Worm (Caenorhabditis elegans) whole organism, L1 larva: ENCODE data around the gene ZK1248.19.

Experiments
- ceh-63 ChIP-seq: fragments of 200-800 bp; sonication (Bioruptor generic); optimal IDR thresholded peaks from 2 replicates; lab custom pipeline; 2018; ENCODE audit warnings: mild to moderate bottlenecking, missing genetic modification characterization, missing compliant biosample characterization
- ceh-88 ChIP-seq: fragments of 200-800 bp; sonication (Bioruptor generic); IDR thresholded peaks from 2 replicates; pipeline ENCODE4 v1.3.6; 2022; ENCODE audit warnings: missing genetic modification characterization, missing compliant biosample characterization
- ceh-90 ChIP-seq: sonication (generic microtip); optimal IDR thresholded peaks from 2 replicates; lab custom pipeline; 2016; ENCODE audit warnings: missing genetic modification characterization, missing compliant biosample characterization
- dpl-1 ChIP-seq, 3 experiments: fragments of 150-350 bp in 2 of 3; sonication (generic microtip) in 1 of 3; optimal IDR thresholded peaks; 2 replicates each; lab custom pipeline; 2014 to 2017; ENCODE audit warnings: missing biosample characterization in 3 of 3, missing genetic modification characterization in 3 of 3, missing genetic modification reagents in 3 of 3
- dsc-1 ChIP-seq: sonication (generic microtip); optimal IDR thresholded peaks from 2 replicates; lab custom pipeline; 2016; ENCODE audit warnings: mild to moderate bottlenecking, missing genetic modification characterization, missing compliant biosample characterization
- efl-1 ChIP-seq, 4 experiments: fragments of 150-350 bp; optimal IDR thresholded peaks in 3 of 4; peaks in 1 of 4; 1 replicate in 1 of 4; 2 replicates in 3 of 4; lab custom pipeline; 2014; ENCODE audit warnings: missing biosample characterization in 2 of 4, missing genetic modification characterization in 2 of 4, missing genetic modification reagents in 2 of 4
- elt-2 ChIP-seq: sonication (generic microtip); optimal IDR thresholded peaks from 2 replicates; lab custom pipeline; 2016; ENCODE audit warnings: missing genetic modification characterization, mild to moderate bottlenecking, inconsistent platforms, missing compliant biosample characterization, missing genetic modification reagents
- fkh-4 ChIP-seq: sonication (generic microtip); optimal IDR thresholded peaks from 2 replicates; lab custom pipeline; 2016; ENCODE audit warnings: missing compliant biosample characterization, missing genetic modification characterization, borderline replicate concordance
- hpl-2 ChIP-seq: fragments of 150-350 bp; optimal IDR thresholded peaks from 2 replicates; lab custom pipeline; 2014; ENCODE audit warnings: missing biosample characterization, missing genetic modification reagents, missing genetic modification characterization
- isw-1 ChIP-seq: fragments of 200-800 bp; sonication (Bioruptor generic); IDR thresholded peaks from 2 replicates; pipeline ENCODE4 v1.3.6; 2022; ENCODE audit warnings: missing genetic modification characterization, missing compliant biosample characterization
- lin-13 ChIP-seq: fragments of 150-350 bp; optimal IDR thresholded peaks from 2 replicates; lab custom pipeline; 2014; ENCODE audit warnings: missing biosample characterization, missing genetic modification reagents, missing genetic modification characterization
- lin-14 ChIP-seq: fragments of 200-800 bp; sonication (Bioruptor generic); optimal IDR thresholded peaks from 2 replicates; lab custom pipeline; 2018; ENCODE audit warnings: mild to moderate bottlenecking, missing genetic modification characterization, moderate library complexity, missing compliant biosample characterization
- lin-15B ChIP-seq: fragments of 150-350 bp; sonication (generic microtip); optimal IDR thresholded peaks from 3 replicates; lab custom pipeline; 2014; ENCODE audit warnings: missing biosample characterization, missing genetic modification characterization
- lir-3 ChIP-seq: sonication (generic microtip); optimal IDR thresholded peaks from 2 replicates; lab custom pipeline; 2016; ENCODE audit warnings: mild to moderate bottlenecking, missing genetic modification characterization, moderate library complexity, missing compliant biosample characterization; ENCODE audit not compliant: poor library complexity
- lsy-2 ChIP-seq, 2 experiments: fragments of 150-350 bp; optimal IDR thresholded peaks; 2 replicates each; lab custom pipeline; 2014; ENCODE audit warnings: missing biosample characterization in 2 of 2, missing genetic modification characterization in 2 of 2
- mdl-1 ChIP-seq, 2 experiments: fragments of 150-350 bp; optimal IDR thresholded peaks; 2 replicates each; lab custom pipeline; 2014 to 2017; ENCODE audit warnings: missing biosample characterization in 2 of 2, missing genetic modification characterization in 2 of 2, inconsistent platforms in 1 of 2
- nhr-11 ChIP-seq: fragments of 150-350 bp; optimal IDR thresholded peaks from 2 replicates; lab custom pipeline; 2014; ENCODE audit warnings: missing biosample characterization, missing genetic modification characterization
- nhr-19 ChIP-seq: fragments of 200-800 bp; sonication (Bioruptor generic); conservative IDR thresholded peaks from 2 replicates; pipeline ENCODE4 v1.3.6; 2022; ENCODE audit warnings: missing genetic modification characterization, missing compliant biosample characterization
- nhr-20 ChIP-seq: sonication (generic microtip); optimal IDR thresholded peaks from 2 replicates; lab custom pipeline; 2016; ENCODE audit warnings: mild to moderate bottlenecking, missing genetic modification characterization, missing compliant biosample characterization
- nhr-28 ChIP-seq: fragments of 150-350 bp; optimal IDR thresholded peaks from 2 replicates; lab custom pipeline; 2014; ENCODE audit warnings: missing biosample characterization, missing genetic modification characterization
- nhr-47 ChIP-seq: sonication (generic microtip); optimal IDR thresholded peaks from 2 replicates; lab custom pipeline; 2016; ENCODE audit warnings: mild to moderate bottlenecking, missing genetic modification characterization, moderate library complexity, missing compliant biosample characterization
- nhr-85 ChIP-seq: sonication (generic microtip); peaks from one replicate; lab custom pipeline; 2016; ENCODE audit warnings: missing genetic modification characterization, inconsistent platforms, missing compliant biosample characterization
- nhr-90 ChIP-seq: sonication (generic microtip); optimal IDR thresholded peaks from 2 replicates; lab custom pipeline; 2016; ENCODE audit warnings: mild to moderate bottlenecking, missing genetic modification characterization, missing compliant biosample characterization; ENCODE audit not compliant: poor library complexity
- pqm-1 ChIP-seq: sonication (generic microtip); optimal IDR thresholded peaks from 3 replicates; lab custom pipeline; 2017; ENCODE audit warnings: missing biosample characterization, missing genetic modification characterization
- sptf-1 ChIP-seq: fragments of 150-350 bp; optimal IDR thresholded peaks from 2 replicates; lab custom pipeline; 2014; ENCODE audit warnings: missing biosample characterization, missing genetic modification characterization
- sup-37 ChIP-seq: fragments of 200-800 bp; sonication (Bioruptor generic); optimal IDR thresholded peaks from 2 replicates; lab custom pipeline; 2018; ENCODE audit warnings: mild to moderate bottlenecking, missing genetic modification characterization, missing compliant biosample characterization
- unc-62 ChIP-seq: fragments of 150-350 bp; optimal IDR thresholded peaks from 2 replicates; lab custom pipeline; 2014; ENCODE audit warnings: missing biosample characterization, missing genetic modification reagents, missing genetic modification characterization
- unc-86 ChIP-seq: sonication (generic microtip); optimal IDR thresholded peaks from 2 replicates; lab custom pipeline; 2016; ENCODE audit warnings: missing genetic modification characterization, missing compliant biosample characterization
- unc-98 ChIP-seq: fragments of 200-800 bp; sonication (Bioruptor generic); IDR thresholded peaks from 2 replicates; pipeline ENCODE4 v1.3.6; 2022; ENCODE audit warnings: missing genetic modification characterization, missing compliant biosample characterization
- xbp-1 ChIP-seq: sonication (generic microtip); optimal IDR thresholded peaks from 2 replicates; lab custom pipeline; 2016; ENCODE audit warnings: missing genetic modification characterization, missing compliant biosample characterization
- zip-4 ChIP-seq: fragments of 200-800 bp; sonication (Bioruptor generic); optimal IDR thresholded peaks from 2 replicates; lab custom pipeline; 2018; ENCODE audit warnings: mild to moderate bottlenecking, missing genetic modification characterization, moderate library complexity, missing compliant biosample characterization
- ztf-4 ChIP-seq: fragments of 150-350 bp; optimal IDR thresholded peaks from 2 replicates; lab custom pipeline; 2014; ENCODE audit warnings: missing biosample characterization, missing genetic modification characterization

ZK1248.19 gene

ce11 chrII:5873564-5874070 lies 34.4 kb upstream of the ZK1248.19 start, which contains the start of gene tex-2 (continued):
- TF ChIP-seq nhr-47 (tag; lab: Kevin White, UChicago) (peak; percentile 54), fkh-4 (tag; lab: Kevin White, UChicago) (no peak), nhr-20 (peak; percentile 41)

ce11 chrII:5872414-5872813 lies 33.2 kb upstream of the ZK1248.19 start:
- TF ChIP-seq nhr-28 (tag; lab: Kevin White, UChicago) (no peak), pqm-1 (no peak), elt-2 (tag; lab: Kevin White, UChicago) (peak; percentile 51)

ce11 chrII:5871508-5871907 lies 32.3 kb upstream of the ZK1248.19 start:
- TF ChIP-seq ztf-4 (tag; lab: Kevin White, UChicago) (no peak), ceh-90 (tag; lab: Kevin White, UChicago) (no peak), hpl-2 (GFP tag; lab: Kevin White, UChicago) (no peak), dpl-1 (GFP tag; optimal IDR thresholded peaks at IDR 0.05; lab: Kevin White, UChicago) (no peak), unc-62 (GFP tag; lab: Kevin White, UChicago) (no peak), sptf-1 (tag; lab: Kevin White, UChicago) (no peak), ceh-88 (GFP tag; lab: Robert Waterston, UW) (no peak), nhr-19 (GFP tag; lab: Robert Waterston, UW) (no peak), nhr-85 (tag; lab: Kevin White, UChicago) (peak; percentile 39), lin-13 (GFP tag; lab: Kevin White, UChicago) (no peak), isw-1 (GFP tag; lab: Robert Waterston, UW) (no peak), nhr-11 (tag; lab: Kevin White, UChicago) (no peak), lir-3 (tag; lab: Kevin White, UChicago) (no peak), xbp-1 (tag; lab: Kevin White, UChicago) (no peak), lin-15B (tag; lab: Kevin White, UChicago) (no peak), fkh-4 (tag; lab: Kevin White, UChicago) (no peak), zip-4 (GFP tag; lab: Kevin White, UChicago) (no peak), lsy-2 (tag; optimal IDR thresholded peaks at IDR 0.05; lab: Kevin White, UChicago) (peak in 1 of 2 experiments; percentile 15), unc-86 (no peak), elt-2 (tag; lab: Kevin White, UChicago) (no peak), nhr-90 (no peak), mdl-1 (tag; optimal IDR thresholded peaks at IDR 0.05; lab: Kevin White, UChicago) (no peak), ceh-63 (GFP tag; lab: Kevin White, UChicago) (no peak), lin-14 (GFP tag; lab: Kevin White, UChicago) (peak; percentile 48), unc-98 (GFP tag; lab: Robert Waterston, UW) (no peak), dsc-1 (tag; lab: Kevin White, UChicago) (peak; percentile 48), sup-37 (GFP tag; lab: Kevin White, UChicago) (no peak)

- TF ChIP-seq efl-1 (optimal IDR thresholded peaks at IDR 0.05; lab: Kevin White, UChicago) (no peak), efl-1 (GFP tag; optimal IDR thresholded peaks at IDR 0.05 in 1 of 2; lab: Kevin White, UChicago) (peak in 1 of 2 experiments; percentile 40), lin-14 (GFP tag; lab: Kevin White, UChicago) (no peak), dpl-1 (GFP tag; optimal IDR thresholded peaks at IDR 0.05; lab: Kevin White, UChicago) (peak in 1 of 3 experiments; percentile 20)
Measured at ce11 chrII:5866920-5867319, 27.7 kb upstream of the ZK1248.19 start.
